Fruit fly (Drosophila melanogaster) whole organism, adult: ENCODE data around the gene CaMKII.

Source experiments
- CG11617 ChIP-seq: fragments of 200-800 bp; sonication (Bioruptor generic); optimal IDR thresholded peaks from 2 replicates; lab custom pipeline; 2017; ENCODE audit warnings: mild to moderate bottlenecking, missing biosample characterization, missing genetic modification reagents, missing genetic modification characterization
- CG12768 ChIP-seq: fragments of 200-800 bp; sonication (Bioruptor generic); optimal IDR thresholded peaks from 2 replicates; lab custom pipeline; 2017; ENCODE audit warnings: missing biosample characterization, missing genetic modification characterization, mild to moderate bottlenecking, moderate library complexity, missing genetic modification reagents
- CG14711 ChIP-seq: fragments of 200-800 bp; sonication (Bioruptor generic); optimal IDR thresholded peaks from 2 replicates; lab custom pipeline; 2018; ENCODE audit warnings: missing biosample characterization, mild to moderate bottlenecking, missing genetic modification characterization, moderate library complexity
- CG1620 ChIP-seq: fragments of 200-800 bp; sonication (Bioruptor generic); optimal IDR thresholded peaks from 2 replicates; lab custom pipeline; 2016; ENCODE audit warnings: missing biosample characterization, missing genetic modification characterization
- CG33017 ChIP-seq: fragments of 200-800 bp; sonication (Bioruptor generic); optimal IDR thresholded peaks from 2 replicates; lab custom pipeline; 2018; ENCODE audit warnings: missing biosample characterization, mild to moderate bottlenecking, missing genetic modification characterization, moderate library complexity
- CG5204 ChIP-seq: fragments of 200-800 bp; sonication (Bioruptor generic); optimal IDR thresholded peaks from 2 replicates; lab custom pipeline; 2016; ENCODE audit warnings: missing biosample characterization, missing genetic modification characterization
- CG7045 ChIP-seq: fragments of 200-800 bp; sonication (Bioruptor generic); optimal IDR thresholded peaks from 2 replicates; lab custom pipeline; 2017; ENCODE audit warnings: missing biosample characterization, mild to moderate bottlenecking, missing genetic modification characterization
- CG7101 ChIP-seq: fragments of 200-800 bp; sonication (Bioruptor generic); optimal IDR thresholded peaks from 2 replicates; lab custom pipeline; 2018; ENCODE audit warnings: missing biosample characterization, mild to moderate bottlenecking, missing genetic modification characterization, moderate library complexity
- Clk ChIP-seq: fragments of 200-800 bp; sonication (Bioruptor generic); optimal IDR thresholded peaks from 2 replicates; lab custom pipeline; 2017; ENCODE audit warnings: missing biosample characterization, missing genetic modification characterization
- Crg-1 ChIP-seq: fragments of 200-800 bp; sonication (Bioruptor generic); optimal IDR thresholded peaks from 2 replicates; lab custom pipeline; 2016; ENCODE audit warnings: missing biosample characterization, missing genetic modification characterization
- Hr96 ChIP-seq: fragments of 200-800 bp; sonication (Bioruptor generic); optimal IDR thresholded peaks from 2 replicates; lab custom pipeline; 2016; ENCODE audit warnings: missing biosample characterization, missing genetic modification characterization
- Mnt ChIP-seq: fragments of 200-800 bp; sonication (Bioruptor generic); optimal IDR thresholded peaks from 2 replicates; lab custom pipeline; 2016; ENCODE audit warnings: missing biosample characterization, mild to moderate bottlenecking, missing genetic modification characterization
- bab1 ChIP-seq: fragments of 200-800 bp; sonication (Bioruptor generic); optimal IDR thresholded peaks from 3 replicates; lab custom pipeline; 2019; ENCODE audit warnings: missing biosample characterization, mild to moderate bottlenecking, missing genetic modification characterization, moderate library complexity
- cic ChIP-seq: fragments of 200-800 bp; sonication (Bioruptor generic); optimal IDR thresholded peaks from 2 replicates; lab custom pipeline; 2017; ENCODE audit warnings: missing biosample characterization, mild to moderate bottlenecking, missing genetic modification characterization, moderate library complexity
- cnc ChIP-seq, 2 experiments: fragments of >200 bp; optimal IDR thresholded peaks; 2 replicates each; lab custom pipeline; 2017
- kay ChIP-seq: fragments of 200-800 bp; sonication (Bioruptor generic); peaks from one replicate; lab custom pipeline; 2016; ENCODE audit warnings: missing biosample characterization, missing genetic modification characterization, borderline replicate concordance
- ovo ChIP-seq: fragments of 200-800 bp; sonication (Bioruptor generic); optimal IDR thresholded peaks from 2 replicates; lab custom pipeline; 2016; ENCODE audit warnings: missing biosample characterization, missing genetic modification characterization
- pad ChIP-seq: fragments of 200-800 bp; sonication (Bioruptor generic); optimal IDR thresholded peaks from 3 replicates; lab custom pipeline; 2017; ENCODE audit warnings: missing biosample characterization, missing genetic modification characterization, mild to moderate bottlenecking, moderate library complexity, missing genetic modification reagents
- tj ChIP-seq: fragments of 200-800 bp; sonication (Bioruptor generic); optimal IDR thresholded peaks from 3 replicates; lab custom pipeline; 2017; ENCODE audit warnings: missing biosample characterization, mild to moderate bottlenecking, missing genetic modification characterization, moderate library complexity
- toe ChIP-seq: fragments of 200-800 bp; sonication (Bioruptor generic); optimal IDR thresholded peaks from 2 replicates; lab custom pipeline; 2016; ENCODE audit warnings: missing biosample characterization, missing genetic modification characterization

CaMKII gene

dm6 chr4:1053653-1054163 is at the start of gene CaMKII:
Gene CaMKII, minus strand, starts transcription at chr4:1053703.
- TF ChIP-seq Crg-1 (GFP tag; lab: Kevin White, UChicago) (peak; percentile 26), cic (GFP tag; lab: Kevin White, UChicago) (peak; percentile 7), CG5204 (GFP tag; lab: Kevin White, UChicago) (no peak), pad (GFP tag; lab: Kevin White, UChicago) (peak; percentile 10), CG7101 (tag; lab: Kevin White, UChicago) (peak; percentile 17), bab1 (GFP tag; lab: Kevin White, UChicago) (no peak), CG11617 (peak; percentile 18), CG12768 (GFP tag; lab: Kevin White, UChicago) (peak; percentile 26)

- TF ChIP-seq CG14711 (tag; lab: Kevin White, UChicago) (no peak), tj (no peak), pad (GFP tag; lab: Kevin White, UChicago) (no peak), Hr96 (GFP tag; lab: Kevin White, UChicago) (no peak), CG11617 (no peak), CG12768 (GFP tag; lab: Kevin White, UChicago) (no peak), ovo (GFP tag; lab: Kevin White, UChicago) (no peak), Crg-1 (GFP tag; lab: Kevin White, UChicago) (no peak), CG7101 (tag; lab: Kevin White, UChicago) (no peak), kay (no peak), CG7045 (GFP tag; lab: Kevin White, UChicago) (no peak), CG1620 (no peak), cnc (optimal IDR thresholded peaks at IDR 0.05; lab: Kevin White, UChicago) (no peak)
These were observed 44.2 kb upstream of the CaMKII start for dm6 chr4:1097608-1098262.

- TF ChIP-seq CG12768 (GFP tag; lab: Kevin White, UChicago) (no peak), cnc (optimal IDR thresholded peaks at IDR 0.05; lab: Kevin White, UChicago) (no peak), CG33017 (tag; lab: Kevin White, UChicago) (no peak), CG5204 (GFP tag; lab: Kevin White, UChicago) (no peak), Mnt (no peak), CG7101 (tag; lab: Kevin White, UChicago) (no peak), Hr96 (GFP tag; lab: Kevin White, UChicago) (no peak), Clk (no peak), CG11617 (no peak), cic (GFP tag; lab: Kevin White, UChicago) (no peak), pad (GFP tag; lab: Kevin White, UChicago) (no peak), bab1 (GFP tag; lab: Kevin White, UChicago) (no peak), CG14711 (tag; lab: Kevin White, UChicago) (no peak), kay (no peak), CG1620 (no peak), tj (no peak)
These were observed 39.9 kb upstream of the CaMKII start for dm6 chr4:1093446-1093845.

- TF ChIP-seq CG5204 (GFP tag; lab: Kevin White, UChicago) (no peak), CG33017 (tag; lab: Kevin White, UChicago) (no peak), cnc (optimal IDR thresholded peaks at IDR 0.05; lab: Kevin White, UChicago) (no peak), tj (no peak), CG7045 (GFP tag; lab: Kevin White, UChicago) (no peak), CG7101 (tag; lab: Kevin White, UChicago) (no peak), CG12768 (GFP tag; lab: Kevin White, UChicago) (no peak), CG14711 (tag; lab: Kevin White, UChicago) (no peak), Mnt (no peak), cic (GFP tag; lab: Kevin White, UChicago) (no peak), pad (GFP tag; lab: Kevin White, UChicago) (no peak), toe (GFP tag; lab: Kevin White, UChicago) (no peak), bab1 (GFP tag; lab: Kevin White, UChicago) (no peak), Clk (no peak), CG1620 (no peak), CG11617 (no peak), ovo (GFP tag; lab: Kevin White, UChicago) (no peak), Hr96 (GFP tag; lab: Kevin White, UChicago) (no peak)
These were observed 36.8 kb upstream of the CaMKII start for dm6 chr4:1090304-1090703.

- TF ChIP-seq CG5204 (GFP tag; lab: Kevin White, UChicago), result no peak
- TF ChIP-seq CG7045 (GFP tag; lab: Kevin White, UChicago), result no peak
- TF ChIP-seq Crg-1 (GFP tag; lab: Kevin White, UChicago), result no peak
- no peak for TF ChIP-seq cic (GFP tag; lab: Kevin White, UChicago)
- TF ChIP-seq bab1 (GFP tag; lab: Kevin White, UChicago), result no peak
- TF ChIP-seq kay, result no peak
- TF ChIP-seq CG14711 (tag; lab: Kevin White, UChicago), result no peak
- no peak for TF ChIP-seq CG1620
- no peak for TF ChIP-seq pad (GFP tag; lab: Kevin White, UChicago)
- no peak for TF ChIP-seq tj
- TF ChIP-seq CG12768 (GFP tag; lab: Kevin White, UChicago), result no peak
- TF ChIP-seq CG7101 (tag; lab: Kevin White, UChicago), result no peak
- no peak for TF ChIP-seq Clk
- no peak for TF ChIP-seq CG33017 (tag; lab: Kevin White, UChicago)
- no peak for TF ChIP-seq Hr96 (GFP tag; lab: Kevin White, UChicago)
- no peak for TF ChIP-seq toe (GFP tag; lab: Kevin White, UChicago)
These were observed 35.0 kb upstream of the CaMKII start, which contains the start of gene sv for dm6 chr4:1088480-1088879. Gene sv, plus strand, starts transcription at chr4:1088798.
